Worm (Caenorhabditis elegans): ENCODE results near the gene fbxb-79.
A peak's percentile ranks its signal among the peaks of the same experiment; 100 is the strongest.

fbxb-79 gene

DNA sequence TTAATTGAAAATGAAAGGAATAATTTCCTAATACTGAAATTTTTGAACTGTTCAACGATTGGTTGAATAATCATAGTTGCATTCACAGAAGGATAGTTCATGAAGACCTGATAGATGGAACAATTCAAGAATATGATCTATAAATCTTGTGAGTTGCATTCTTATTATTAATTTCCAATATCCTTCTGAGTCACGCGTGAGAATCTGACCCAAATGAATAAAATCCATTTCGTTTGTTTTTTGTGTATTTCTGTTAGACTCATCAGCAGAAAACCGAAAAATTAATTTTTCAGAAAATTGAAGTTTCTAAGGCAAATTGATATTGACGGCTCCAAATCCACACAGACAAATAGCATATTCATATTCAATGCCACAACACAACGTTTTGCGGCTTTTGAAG is at the start of gene fbxb-79:
Gene fbxb-79, minus strand, starts transcription at position 101 of the 400 bp plus-strand sequence.
- TF ChIP-seq madf-9 (GFP tag; conservative IDR thresholded peaks at IDR 0.05), result no peak
- no peak for TF ChIP-seq ctbp-1 (GFP tag; IDR thresholded peaks at IDR 0.05)
- no peak for TF ChIP-seq hlh-30 (tag; optimal IDR thresholded peaks at IDR 0.05; ENCODE audit: insufficient read depth)
- TF ChIP-seq aly-2 (tag; optimal IDR thresholded peaks at IDR 0.05), result no peak
- TF ChIP-seq daf-8 (GFP tag; IDR thresholded peaks at IDR 0.05), result no peak
- no peak for TF ChIP-seq zip-11 (GFP tag; IDR thresholded peaks at IDR 0.05)
- TF ChIP-seq zip-2 (tag; optimal IDR thresholded peaks at IDR 0.05), result no peak
- no peak for TF ChIP-seq daf-12 (tag; optimal IDR thresholded peaks at IDR 0.05)
- no peak for TF ChIP-seq dmd-9 (GFP tag; IDR thresholded peaks at IDR 0.05)
- TF ChIP-seq D1046.2 (GFP tag; IDR thresholded peaks at IDR 0.05), result no peak
- no peak for TF ChIP-seq ceh-44 (GFP tag; IDR thresholded peaks at IDR 0.05)
- TF ChIP-seq nhr-10 (tag; optimal IDR thresholded peaks at IDR 0.05), result no peak
- TF ChIP-seq fkh-10 (GFP tag; optimal IDR thresholded peaks at IDR 0.05), result no peak
- TF ChIP-seq F49E8.2 (tag; optimal IDR thresholded peaks at IDR 0.05; ENCODE audit: borderline replicate concordance), result no peak

DNA sequence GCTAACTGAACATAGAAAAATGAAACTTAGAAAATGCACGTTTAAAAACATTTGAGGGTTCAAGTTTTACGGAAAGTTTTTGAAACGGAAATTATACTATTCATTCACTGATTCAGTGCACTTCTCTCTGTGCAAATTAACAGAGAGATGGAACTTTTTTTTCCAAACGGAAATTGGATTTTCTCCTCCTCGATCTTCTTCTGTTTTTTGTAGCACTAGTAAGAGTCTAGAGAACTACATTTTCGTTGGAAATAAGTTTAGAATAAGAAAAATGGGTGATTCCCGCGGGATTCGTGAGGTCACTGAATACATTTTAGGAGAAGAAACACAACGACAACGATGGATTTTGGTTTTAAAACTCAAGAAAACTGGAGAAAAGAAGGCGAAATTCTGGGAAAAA is 46.4 kb upstream of the fbxb-79 start:
- no peak for TF ChIP-seq tag-97 (GFP tag; IDR thresholded peaks at IDR 0.05)
- TF ChIP-seq set-16 (GFP tag; IDR thresholded peaks at IDR 0.05), result no peak
- no peak for TF ChIP-seq pqm-1 (tag; optimal IDR thresholded peaks at IDR 0.05)
- no peak for TF ChIP-seq fos-1 (tag; optimal IDR thresholded peaks at IDR 0.05)
- peak; percentile 70 for TF ChIP-seq ces-1 (GFP tag; optimal IDR thresholded peaks at IDR 0.05)
- peak; percentile 57 for TF ChIP-seq fkh-10 (GFP tag; optimal IDR thresholded peaks at IDR 0.05)
- no peak for TF ChIP-seq ztf-11 (tag; optimal IDR thresholded peaks at IDR 0.05)
- no peak for TF ChIP-seq ZK546.5 (tag; optimal IDR thresholded peaks at IDR 0.05)

DNA sequence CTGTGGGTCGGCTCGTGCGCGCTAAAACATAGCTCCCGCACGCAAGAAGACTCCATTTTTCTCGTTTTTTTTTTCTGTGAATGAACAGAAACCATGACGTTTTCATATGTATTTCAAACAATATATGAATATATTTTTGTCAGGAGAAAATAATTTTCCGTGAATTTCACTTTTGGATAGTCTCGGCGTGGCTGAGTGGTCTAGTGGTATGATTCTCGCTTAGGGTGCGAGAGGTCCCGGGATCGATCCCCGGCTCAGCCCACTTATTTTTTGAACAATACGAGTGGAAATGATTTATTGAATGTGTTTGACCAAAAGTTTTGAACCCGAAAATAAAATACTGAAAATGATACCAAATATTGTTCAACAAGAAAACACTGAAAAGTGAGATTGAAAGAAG is 42.1 kb upstream of the fbxb-79 start:
- TF ChIP-seq nhr-237 (tag; optimal IDR thresholded peaks at IDR 0.05) (no peak), nhr-102 (tag; optimal IDR thresholded peaks at IDR 0.05) (no peak)

DNA sequence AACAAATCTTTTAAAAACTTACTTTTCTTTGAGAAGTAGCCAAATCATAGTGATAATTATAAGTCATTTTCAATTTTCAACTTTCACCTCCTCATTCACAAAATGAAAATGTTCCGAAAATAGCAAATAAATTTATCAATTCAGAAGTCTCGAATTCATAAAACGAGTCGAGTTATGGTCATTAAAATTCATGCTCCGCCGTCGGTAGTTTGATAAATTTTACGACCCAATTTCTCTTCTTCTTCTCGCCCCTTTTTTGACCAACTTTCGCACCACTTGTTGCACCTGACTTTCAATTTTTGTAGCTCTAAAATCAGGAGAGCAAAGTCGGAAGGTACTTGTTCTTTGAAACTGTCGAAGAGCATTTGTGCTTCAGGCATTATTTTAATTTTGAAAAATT is 40.8 kb upstream of the fbxb-79 start, which contains the start of gene best-7:
Gene best-7, minus strand, starts transcription at position 239 of the 400 bp plus-strand sequence.
- no peak for TF ChIP-seq Y5F2A.4 (GFP tag; optimal IDR thresholded peaks at IDR 0.05)
- no peak for TF ChIP-seq ctbp-1 (GFP tag; IDR thresholded peaks at IDR 0.05)
- TF ChIP-seq nhr-41 (GFP tag; IDR thresholded peaks at IDR 0.05), result no peak
- TF ChIP-seq dve-1 (tag; optimal IDR thresholded peaks at IDR 0.05; ENCODE audit: insufficient read depth), result peak; percentile 5
- TF ChIP-seq ztf-11 (tag; optimal IDR thresholded peaks at IDR 0.05), result no peak
- TF ChIP-seq daf-8 (GFP tag; IDR thresholded peaks at IDR 0.05), result no peak
- TF ChIP-seq nhr-28 (tag; optimal IDR thresholded peaks at IDR 0.05), result peak; percentile 35
- TF ChIP-seq php-3 (GFP tag; IDR thresholded peaks at IDR 0.05), result peak; percentile 79

DNA sequence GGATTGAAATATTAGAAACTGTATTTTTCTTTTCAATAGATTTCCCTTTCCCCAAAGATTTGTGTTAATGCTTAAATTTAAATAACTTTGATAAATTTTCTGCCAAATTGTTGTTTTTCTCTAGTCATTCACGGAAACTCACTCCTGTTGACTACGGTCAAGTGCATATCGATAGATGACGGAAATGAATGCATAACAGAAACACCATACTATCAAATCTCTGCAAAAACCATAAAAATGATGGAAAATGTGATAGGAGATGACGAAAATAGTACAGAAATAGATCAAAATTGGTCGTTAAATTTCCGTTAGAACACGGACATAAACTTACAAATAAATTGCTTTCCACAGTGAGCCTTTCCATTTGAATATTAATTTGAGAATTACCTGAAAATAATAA is 39.7 kb upstream of the fbxb-79 start:
- TF ChIP-seq cey-2 (tag; optimal IDR thresholded peaks at IDR 0.05; ENCODE audit: borderline replicate concordance, insufficient read depth) (no peak), daf-16 (GFP tag; optimal IDR thresholded peaks at IDR 0.05) (no peak), daf-16 (tag; optimal IDR thresholded peaks at IDR 0.05) (peak; percentile 56), php-3 (GFP tag; IDR thresholded peaks at IDR 0.05) (peak; percentile 80; the same call in 1 of the 2 replicates)

DNA sequence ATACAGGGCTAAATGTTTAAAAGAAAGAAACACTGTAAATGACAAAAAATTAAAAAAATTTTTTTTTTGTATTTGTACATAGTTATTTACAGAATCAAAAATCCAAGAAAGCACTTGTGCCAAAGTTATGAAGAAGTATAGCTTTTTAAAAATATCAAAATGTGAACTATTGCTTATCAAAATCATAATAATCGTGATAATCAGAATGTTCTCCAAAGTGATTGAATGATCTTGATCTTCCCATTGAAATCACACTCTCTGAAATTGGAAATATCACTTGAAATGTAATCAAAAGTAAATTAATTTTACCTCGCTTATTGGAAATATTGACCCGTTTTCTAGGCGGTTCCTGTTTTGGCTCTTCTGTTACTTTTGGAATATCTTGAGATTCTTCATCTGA is 37.2 kb upstream of the fbxb-79 start:
- TF ChIP-seq set-16 (GFP tag; IDR thresholded peaks at IDR 0.05) (no peak), aly-2 (tag; optimal IDR thresholded peaks at IDR 0.05) (no peak), aha-1 (tag) (peak; percentile 15), mxl-2 (GFP tag; conservative IDR thresholded peaks at IDR 0.05) (no peak), ama-1 (optimal IDR thresholded peaks at IDR 0.05) (no peak), mep-1 (tag; optimal IDR thresholded peaks at IDR 0.05) (peak; percentile 55), ztf-11 (tag; optimal IDR thresholded peaks at IDR 0.05) (no peak)

Measured in whole organism, L4 larva.